Fruit fly (Drosophila melanogaster): ENCODE measurements around the gene Remo.

Remo gene

DNA sequence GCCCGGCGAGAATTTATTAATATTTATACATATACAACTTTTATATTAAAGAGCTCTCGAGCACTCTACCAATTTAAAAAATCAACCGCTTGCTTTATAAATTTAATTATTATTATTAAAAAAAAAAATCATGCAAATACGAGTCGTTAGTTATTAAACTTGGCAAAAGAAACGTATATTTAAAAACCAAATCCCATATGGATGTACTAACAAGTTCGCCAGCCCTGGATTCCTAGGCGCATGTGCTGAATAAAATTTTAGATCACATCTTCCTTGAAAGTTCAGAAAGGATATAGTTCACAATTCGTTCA lies 29.1 kb upstream of the Remo start, which contains the start of gene comt:
Gene comt (plus strand): TSS at position 265 of the 311 bp plus-strand sequence.
- TF ChIP-seq Hr4 (GFP tag; optimal IDR thresholded peaks at IDR 0.05): no peak
- peak in 1 of 2 experiments; percentile 48 for TF ChIP-seq salr (GFP tag; optimal IDR thresholded peaks at IDR 0.05)
- TF ChIP-seq Hr39 (GFP tag; optimal IDR thresholded peaks at IDR 0.05): no peak
- TF ChIP-seq Lpt (GFP tag; optimal IDR thresholded peaks at IDR 0.05): no peak
- no peak for TF ChIP-seq CG9139 (GFP tag; optimal IDR thresholded peaks at IDR 0.05)
- peak; percentile 59 for TF ChIP-seq CG8632 (GFP tag; optimal IDR thresholded peaks at IDR 0.05)
- no peak for TF ChIP-seq topi (GFP tag; optimal IDR thresholded peaks at IDR 0.05)
- TF ChIP-seq CG11762 (GFP tag; optimal IDR thresholded peaks at IDR 0.05; ENCODE audit: insufficient read depth): peak; percentile 3
- no peak for TF ChIP-seq CG11294 (GFP tag; IDR thresholded peaks at IDR 0.05)
- TF ChIP-seq Sox15 (GFP tag; optimal IDR thresholded peaks at IDR 0.05): no peak
- TF ChIP-seq CG3032 (tag; optimal IDR thresholded peaks at IDR 0.05): peak; percentile 59
- no peak for TF ChIP-seq svp (GFP tag)
- TF ChIP-seq net (GFP tag; optimal IDR thresholded peaks at IDR 0.05): no peak
- peak; percentile 76 for TF ChIP-seq eg (GFP tag; IDR thresholded peaks at IDR 0.05)
- no peak for TF ChIP-seq dsx (GFP tag; optimal IDR thresholded peaks at IDR 0.05; ENCODE audit: poor library complexity, severe bottlenecking)
- TF ChIP-seq CG7368 (GFP tag; optimal IDR thresholded peaks at IDR 0.05): no peak
- no peak for TF ChIP-seq spab (GFP tag; optimal IDR thresholded peaks at IDR 0.05)
- TF ChIP-seq CG8319 (GFP tag; optimal IDR thresholded peaks at IDR 0.05): no peak
- no peak for TF ChIP-seq Hr38 (GFP tag; optimal IDR thresholded peaks at IDR 0.05)
- no peak for TF ChIP-seq CG16779 (tag; optimal IDR thresholded peaks at IDR 0.05)
- no peak for TF ChIP-seq Met (GFP tag; optimal IDR thresholded peaks at IDR 0.05)
- no peak for TF ChIP-seq fd85E (GFP tag; optimal IDR thresholded peaks at IDR 0.05)
- TF ChIP-seq CG6792 (GFP tag; optimal IDR thresholded peaks at IDR 0.05): peak; percentile 40
- TF ChIP-seq Sox14 (GFP tag; optimal IDR thresholded peaks at IDR 0.05): no peak
- no peak for TF ChIP-seq CG32006 (GFP tag; optimal IDR thresholded peaks at IDR 0.05)
- TF ChIP-seq acj6 (GFP tag; optimal IDR thresholded peaks at IDR 0.05): peak; percentile 60
- no peak for TF ChIP-seq fd59A (GFP tag; optimal IDR thresholded peaks at IDR 0.05)
- TF ChIP-seq CG31627 (GFP tag; optimal IDR thresholded peaks at IDR 0.05): no peak
- TF ChIP-seq CG6163 (GFP tag; IDR thresholded peaks at IDR 0.05): peak; percentile 55; the same call in 2 of the 3 replicates
- peak; percentile 28 for TF ChIP-seq Eip93F (GFP tag; optimal IDR thresholded peaks at IDR 0.05)
- TF ChIP-seq dac (GFP tag; optimal IDR thresholded peaks at IDR 0.05): no peak
- no peak for TF ChIP-seq achi (GFP tag; optimal IDR thresholded peaks at IDR 0.05)
- TF ChIP-seq esn (GFP tag; optimal IDR thresholded peaks at IDR 0.05): peak; percentile 47
- TF ChIP-seq CG1621 (tag; optimal IDR thresholded peaks at IDR 0.05): no peak
- peak; percentile 63 for TF ChIP-seq CG8119 (GFP tag; IDR thresholded peaks at IDR 0.05)
- TF ChIP-seq Eip78C (GFP tag): peak; percentile 88
- TF ChIP-seq CG4318 (GFP tag; optimal IDR thresholded peaks at IDR 0.05): peak; percentile 31
- peak; percentile 38 for TF ChIP-seq Gug (GFP tag; IDR thresholded peaks at IDR 0.05)
- TF ChIP-seq Smox (GFP tag; optimal IDR thresholded peaks at IDR 0.05): no peak
- TF ChIP-seq pdm3 (GFP tag; optimal IDR thresholded peaks at IDR 0.05): no peak
- no peak for TF ChIP-seq lz (GFP tag; optimal IDR thresholded peaks at IDR 0.05)
- no peak for TF ChIP-seq CG11902 (GFP tag; optimal IDR thresholded peaks at IDR 0.05)
- TF ChIP-seq Blimp-1 (GFP tag; optimal IDR thresholded peaks at IDR 0.05): no peak
- TF ChIP-seq CG10669 (GFP tag; optimal IDR thresholded peaks at IDR 0.05): no peak
- TF ChIP-seq Eip75B (GFP tag; optimal IDR thresholded peaks at IDR 0.05): no peak
- TF ChIP-seq cyc (GFP tag; optimal IDR thresholded peaks at IDR 0.05): peak; percentile 14
- peak; percentile 19 for TF ChIP-seq Ets96B (tag; optimal IDR thresholded peaks at IDR 0.05)
- no peak for TF ChIP-seq CG3919 (GFP tag; optimal IDR thresholded peaks at IDR 0.05)
- peak; percentile 66 for TF ChIP-seq CG10631 (GFP tag; optimal IDR thresholded peaks at IDR 0.05)
- no peak for TF ChIP-seq OdsH (GFP tag; optimal IDR thresholded peaks at IDR 0.05)
- no peak for TF ChIP-seq CG6854 (GFP tag; optimal IDR thresholded peaks at IDR 0.05)
- TF ChIP-seq CG15336 (GFP tag; IDR thresholded peaks at IDR 0.05): peak; percentile 41
- TF ChIP-seq CG6276 (GFP tag; optimal IDR thresholded peaks at IDR 0.05): no peak
- TF ChIP-seq ss (GFP tag; optimal IDR thresholded peaks at IDR 0.05): no peak
